Worm (Caenorhabditis elegans) whole organism, L2 larva: ENCODE data around the gene R08C7.8.

Source experiments
- F13H6.1 ChIP-seq: sonication (generic microtip); optimal IDR thresholded peaks from 2 replicates; lab custom pipeline; 2016; ENCODE audit warnings: missing genetic modification characterization, missing compliant biosample characterization
- lin-11 ChIP-seq: fragments of 150-350 bp; sonication (generic microtip); optimal IDR thresholded peaks from 2 replicates; lab custom pipeline; 2014; ENCODE audit warnings: missing biosample characterization, missing genetic modification characterization, inconsistent platforms, mixed read lengths
- lin-13 ChIP-seq: fragments of 150-350 bp; optimal IDR thresholded peaks from 2 replicates; lab custom pipeline; 2014; ENCODE audit warnings: missing biosample characterization, missing genetic modification reagents, missing genetic modification characterization
- lin-39 ChIP-seq: fragments of 150-350 bp; optimal IDR thresholded peaks from 2 replicates; lab custom pipeline; 2014; ENCODE audit warnings: missing biosample characterization, missing genetic modification reagents, missing genetic modification characterization
- nhr-10 ChIP-seq: sonication (generic microtip); optimal IDR thresholded peaks from 2 replicates; lab custom pipeline; 2017; ENCODE audit warnings: missing biosample characterization, missing genetic modification characterization
- nhr-12 ChIP-seq: fragments of 150-350 bp; optimal IDR thresholded peaks from 2 replicates; lab custom pipeline; 2014; ENCODE audit warnings: missing biosample characterization, missing genetic modification characterization
- skn-1 ChIP-seq: sonication (generic microtip); optimal IDR thresholded peaks from 2 replicates; lab custom pipeline; 2017; ENCODE audit warnings: missing biosample characterization, missing genetic modification characterization
- unc-39 ChIP-seq: fragments of 150-350 bp; optimal IDR thresholded peaks from 2 replicates; lab custom pipeline; 2014; ENCODE audit warnings: missing biosample characterization, missing genetic modification characterization
- unc-62 ChIP-seq: fragments of 150-350 bp; optimal IDR thresholded peaks from 2 replicates; lab custom pipeline; 2014; ENCODE audit warnings: missing biosample characterization, missing genetic modification reagents, missing genetic modification characterization
- ztf-1 ChIP-seq: fragments of 200-800 bp; sonication (Bioruptor generic); conservative IDR thresholded peaks from 2 replicates; pipeline ENCODE4 v1.3.6; 2022; ENCODE audit warnings: missing genetic modification characterization, missing compliant biosample characterization
- ztf-4 ChIP-seq: fragments of 150-350 bp; optimal IDR thresholded peaks from 2 replicates; lab custom pipeline; 2014; ENCODE audit warnings: missing biosample characterization, missing genetic modification characterization

DNA sequence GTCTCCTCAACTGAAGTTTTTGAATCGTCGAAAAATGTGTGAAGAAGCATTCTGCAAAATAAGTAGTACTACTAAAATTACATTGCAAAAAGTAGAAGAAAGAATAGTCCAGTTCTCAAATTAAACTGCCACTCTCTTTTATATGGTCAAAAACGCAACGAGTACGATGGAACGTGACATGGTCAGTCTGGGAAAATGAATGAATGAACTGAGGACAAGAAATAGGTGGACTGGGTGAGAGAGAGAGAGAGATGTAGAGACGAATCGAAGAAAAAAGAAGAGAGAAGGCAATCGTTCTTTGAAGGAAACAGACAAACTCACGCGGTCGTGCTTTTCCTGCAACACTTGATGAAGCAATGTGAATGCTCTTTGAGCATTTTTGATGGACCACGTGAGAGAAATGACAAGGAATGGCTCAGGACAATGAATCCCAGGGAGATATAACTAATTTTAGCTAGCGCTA lies 42.7 kb upstream of the R08C7.8 start, which contains the start of gene M01H9.3:
- no peak for TF ChIP-seq unc-62 (GFP tag; lab: Kevin White, UChicago)
- no peak for TF ChIP-seq lin-13
- peak; percentile 76 for TF ChIP-seq ztf-4 (tag; lab: Kevin White, UChicago)
- TF ChIP-seq ztf-1 (GFP tag; lab: Robert Waterston, UW), result no peak
- no peak for TF ChIP-seq lin-39 (tag; lab: Kevin White, UChicago)
- TF ChIP-seq lin-11 (tag; lab: Kevin White, UChicago), result no peak
- TF ChIP-seq nhr-12 (tag; lab: Kevin White, UChicago), result no peak
- TF ChIP-seq nhr-10 (tag; lab: Kevin White, UChicago), result no peak
- no peak for TF ChIP-seq skn-1
- TF ChIP-seq F13H6.1 (tag; lab: Kevin White, UChicago), result peak; percentile 81
- no peak for TF ChIP-seq unc-39 (tag; lab: Kevin White, UChicago)
